Fruit fly (Drosophila melanogaster): Measurements from ENCODE around the gene CalpC.

The CalpC gene

dm6 chrX:16303636-16304035 is 21.9 kb upstream of the CalpC start, which contains the start of gene CG3679 (continued):
- TF ChIP-seq pb (GFP tag; optimal IDR thresholded peaks at IDR 0.05) (no peak), CHES-1-like (GFP tag; optimal IDR thresholded peaks at IDR 0.05) (no peak), CG1024 (GFP tag; IDR thresholded peaks at IDR 0.05) (0 out of 2 replicates have a peak, but pooled peaks have one; percentile 31), NfI (GFP tag; optimal IDR thresholded peaks at IDR 0.05) (no peak), CG13296 (GFP tag; optimal IDR thresholded peaks at IDR 0.05) (no peak), nerfin-2 (GFP tag; IDR thresholded peaks at IDR 0.05; ENCODE audit: partially characterized antibody) (peak; percentile 69), dan (GFP tag; IDR thresholded peaks at IDR 0.05) (no peak), CG14710 (tag; optimal IDR thresholded peaks at IDR 0.05) (peak; percentile 35), tgo (GFP tag; IDR thresholded peaks at IDR 0.05) (no peak), sim (GFP tag; IDR thresholded peaks at IDR 0.05) (no peak), CG11504 (tag; optimal IDR thresholded peaks at IDR 0.05) (no peak), chif (GFP tag; optimal IDR thresholded peaks at IDR 0.05) (no peak), Camta (GFP tag; optimal IDR thresholded peaks at IDR 0.05) (no peak), CG8478 (optimal IDR thresholded peaks at IDR 0.05) (no peak), NK7.1 (GFP tag; optimal IDR thresholded peaks at IDR 0.05) (no peak), ERR (GFP tag; optimal IDR thresholded peaks at IDR 0.05) (no peak), hb (GFP tag; IDR thresholded peaks at IDR 0.05; ENCODE audit: partially characterized antibody) (peak; percentile 55; the same call in 2 of the 3 replicates), yki (optimal IDR thresholded peaks at IDR 0.05) (no peak), CG4617 (GFP tag; optimal IDR thresholded peaks at IDR 0.05; ENCODE audit: borderline replicate concordance) (no peak), Dip2 (GFP tag; IDR thresholded peaks at IDR 0.05) (no peak), Hr51 (GFP tag; optimal IDR thresholded peaks at IDR 0.05) (no peak), vnd (GFP tag; IDR thresholded peaks at IDR 0.05; ENCODE audit: partially characterized antibody) (peak; percentile 20; the same call in 2 of the 3 replicates), CG5180 (GFP tag; optimal IDR thresholded peaks at IDR 0.05) (no peak), gce (GFP tag; IDR thresholded peaks at IDR 0.05) (no peak), crol (GFP tag; IDR thresholded peaks at IDR 0.05) (no peak), ken (GFP tag; IDR thresholded peaks at IDR 0.05) (no peak), HLH3B (GFP tag; IDR thresholded peaks at IDR 0.05) (no peak), CG7357 (GFP tag; IDR thresholded peaks at IDR 0.05) (peak; percentile 87), CG4707 (GFP tag; optimal IDR thresholded peaks at IDR 0.05) (no peak), CG2199 (GFP tag; IDR thresholded peaks at IDR 0.05) (no peak), fd3F (GFP tag; optimal IDR thresholded peaks at IDR 0.05) (no peak), Fer3 (tag; optimal IDR thresholded peaks at IDR 0.05) (no peak), CG6654 (GFP tag; optimal IDR thresholded peaks at IDR 0.05) (no peak), abd-A (tag; optimal IDR thresholded peaks at IDR 0.05) (no peak), schlank (tag; optimal IDR thresholded peaks at IDR 0.05) (no peak), CG15696 (tag; optimal IDR thresholded peaks at IDR 0.05) (no peak), CG2875 (GFP tag; optimal IDR thresholded peaks at IDR 0.05) (no peak), E2f2 (GFP tag; IDR thresholded peaks at IDR 0.05) (peak; percentile 83), CG10959 (GFP tag; IDR thresholded peaks at IDR 0.05) (no peak), toy (GFP tag; IDR thresholded peaks at IDR 0.05) (no peak), CG11093 (GFP tag; IDR thresholded peaks at IDR 0.05) (no peak), Awh (GFP tag; IDR thresholded peaks at IDR 0.05) (no peak), HmgD (GFP tag; optimal IDR thresholded peaks at IDR 0.05) (no peak), bigmax (GFP tag; optimal IDR thresholded peaks at IDR 0.05) (no peak), D19B (GFP tag; optimal IDR thresholded peaks at IDR 0.05) (no peak), CG10274 (GFP tag; optimal IDR thresholded peaks at IDR 0.05) (no peak), vfl (GFP tag; optimal IDR thresholded peaks at IDR 0.05) (no peak), CG16863 (GFP tag; optimal IDR thresholded peaks at IDR 0.05) (no peak), trh (GFP tag; optimal IDR thresholded peaks at IDR 0.05) (no peak), Dll (GFP tag; IDR thresholded peaks at IDR 0.05; ENCODE audit: partially characterized antibody) (peak; percentile 68), zen2 (GFP tag; IDR thresholded peaks at IDR 0.05; ENCODE audit: partially characterized antibody) (peak; percentile 12; the same call in 1 of the 3 replicates), caup (GFP tag; optimal IDR thresholded peaks at IDR 0.05; ENCODE audit: severe bottlenecking) (no peak)
